Worm (Caenorhabditis elegans) whole organism, midembryonic: Measurements from ENCODE around the gene ZK863.8.

ENCODE experiments used
- flt-1 ChIP-seq: fragments of 200-800 bp; sonication (Bioruptor generic); IDR thresholded peaks from 2 replicates; pipeline ENCODE4 v1.3.6; 2022; ENCODE audit warnings: missing genetic modification characterization, missing compliant biosample characterization
- ref-1 ChIP-seq: fragments of 200-800 bp; sonication (Bioruptor generic); conservative IDR thresholded peaks from 2 replicates; pipeline ENCODE4 v1.3.6; 2022; ENCODE audit warnings: missing genetic modification reagents, missing genetic modification characterization, missing compliant biosample characterization
- ztf-29 ChIP-seq: fragments of 200-800 bp; sonication (Bioruptor generic); IDR thresholded peaks from 2 replicates; pipeline ENCODE4 v1.3.6; 2022; ENCODE audit warnings: missing genetic modification reagents, missing genetic modification characterization, missing compliant biosample characterization

DNA sequence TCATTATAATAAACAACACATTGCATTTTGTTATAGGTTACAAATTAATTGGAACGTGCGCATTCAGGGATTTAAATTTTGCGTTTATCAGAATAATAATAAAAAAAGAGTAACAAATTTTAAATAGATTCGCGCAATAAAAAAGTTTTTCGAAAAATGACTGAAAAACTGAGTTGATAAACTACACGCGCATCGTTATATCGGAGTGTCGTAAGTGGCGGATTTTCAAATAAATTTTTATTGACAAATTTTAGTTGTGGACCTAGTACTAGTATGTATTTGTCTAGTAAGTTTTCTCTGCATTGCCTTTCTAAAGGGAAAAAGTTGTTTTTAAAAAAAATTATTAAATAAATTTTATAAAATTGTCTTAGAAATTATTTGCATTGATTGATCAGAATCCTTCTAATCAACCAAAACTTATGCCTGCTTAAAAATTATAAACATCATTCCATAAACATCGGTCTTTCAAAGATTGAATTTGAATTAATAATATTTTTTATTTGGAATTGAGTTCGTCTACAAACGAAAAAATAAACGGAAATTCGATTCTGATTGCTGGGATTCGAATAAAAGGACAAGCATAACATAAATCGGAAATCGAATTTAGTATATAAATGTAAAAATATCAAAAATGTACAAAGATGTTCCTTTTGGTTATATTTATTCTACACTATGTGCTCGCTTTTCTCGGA lies 2.9 kb downstream of the ZK863.8 start, which contains the start of gene srd-4:
- TF ChIP-seq ztf-29 (GFP tag; lab: Robert Waterston, UW) (no peak), flt-1 (GFP tag; lab: Robert Waterston, UW) (no peak), ref-1 (GFP tag; lab: Robert Waterston, UW) (no peak)
